Fruit fly (Drosophila melanogaster) whole organism, prepupa: ENCODE data around the gene CG10029.

Experiments
- CG10631 ChIP-seq: fragments of 200-800 bp; sonication (Bioruptor generic); optimal IDR thresholded peaks from 2 replicates; lab custom pipeline; 2016; ENCODE audit warnings: missing biosample characterization, missing genetic modification characterization
- CG15336 ChIP-seq: fragments of 200-800 bp; sonication (Bioruptor generic); IDR thresholded peaks from 2 replicates; pipeline ENCODE4 v1.3.6; 2022; ENCODE audit warnings: missing biosample characterization, missing genetic modification characterization
- CG16779 ChIP-seq: fragments of 200-800 bp; sonication (Bioruptor generic); optimal IDR thresholded peaks from 3 replicates; lab custom pipeline; 2017; ENCODE audit warnings: missing biosample characterization, mild to moderate bottlenecking, missing genetic modification characterization
- CG6276 ChIP-seq: fragments of 200-800 bp; sonication (Bioruptor generic); optimal IDR thresholded peaks from 2 replicates; lab custom pipeline; 2017; ENCODE audit warnings: missing biosample characterization, mild to moderate bottlenecking, missing genetic modification characterization
- CG7368 ChIP-seq: fragments of 200-800 bp; sonication (Bioruptor generic); optimal IDR thresholded peaks from 3 replicates; lab custom pipeline; 2016; ENCODE audit warnings: missing biosample characterization, missing genetic modification characterization
- CG8319 ChIP-seq: fragments of 200-800 bp; sonication (Bioruptor generic); optimal IDR thresholded peaks from 3 replicates; lab custom pipeline; 2016; ENCODE audit warnings: missing biosample characterization, missing genetic modification characterization
- Eip75B ChIP-seq: fragments of 200-800 bp; sonication (Bioruptor generic); optimal IDR thresholded peaks from 3 replicates; lab custom pipeline; 2016; ENCODE audit warnings: missing biosample characterization, missing genetic modification characterization
- Eip78C ChIP-seq: fragments of 200-800 bp; sonication (Bioruptor generic); peaks from one replicate; lab custom pipeline; 2016; ENCODE audit warnings: missing biosample characterization, missing genetic modification characterization
- acj6 ChIP-seq: fragments of 200-800 bp; sonication (Bioruptor generic); optimal IDR thresholded peaks from 3 replicates; lab custom pipeline; 2016; ENCODE audit warnings: missing biosample characterization, missing genetic modification characterization
- fd85E ChIP-seq: fragments of 200-800 bp; sonication (Bioruptor generic); optimal IDR thresholded peaks from 3 replicates; lab custom pipeline; 2016; ENCODE audit warnings: missing biosample characterization, missing genetic modification characterization
- fkh ChIP-seq: fragments of 200-800 bp; sonication (Bioruptor generic); optimal IDR thresholded peaks from 3 replicates; lab custom pipeline; 2017; ENCODE audit warnings: missing biosample characterization, mild to moderate bottlenecking, missing genetic modification characterization, moderate library complexity
- net ChIP-seq: fragments of 200-800 bp; sonication (Bioruptor generic); optimal IDR thresholded peaks from 3 replicates; lab custom pipeline; 2016; ENCODE audit warnings: missing biosample characterization, missing genetic modification characterization
- salr ChIP-seq, 2 experiments: fragments of 200-800 bp; sonication (Bioruptor generic); optimal IDR thresholded peaks; 3 replicates each; lab custom pipeline; 2016 to 2018; ENCODE audit warnings: missing biosample characterization in 2 of 2, missing genetic modification characterization in 2 of 2, mild to moderate bottlenecking in 1 of 2
- spab ChIP-seq: fragments of 200-800 bp; sonication (Bioruptor generic); optimal IDR thresholded peaks from 2 replicates; lab custom pipeline; 2017; ENCODE audit warnings: missing biosample characterization, mild to moderate bottlenecking, missing genetic modification characterization, missing genetic modification reagents
- vri ChIP-seq: fragments of 200-800 bp; sonication (Bioruptor generic); optimal IDR thresholded peaks from 3 replicates; lab custom pipeline; 2016; ENCODE audit warnings: missing biosample characterization, mild to moderate bottlenecking, missing genetic modification characterization

The CG10029 gene

DNA sequence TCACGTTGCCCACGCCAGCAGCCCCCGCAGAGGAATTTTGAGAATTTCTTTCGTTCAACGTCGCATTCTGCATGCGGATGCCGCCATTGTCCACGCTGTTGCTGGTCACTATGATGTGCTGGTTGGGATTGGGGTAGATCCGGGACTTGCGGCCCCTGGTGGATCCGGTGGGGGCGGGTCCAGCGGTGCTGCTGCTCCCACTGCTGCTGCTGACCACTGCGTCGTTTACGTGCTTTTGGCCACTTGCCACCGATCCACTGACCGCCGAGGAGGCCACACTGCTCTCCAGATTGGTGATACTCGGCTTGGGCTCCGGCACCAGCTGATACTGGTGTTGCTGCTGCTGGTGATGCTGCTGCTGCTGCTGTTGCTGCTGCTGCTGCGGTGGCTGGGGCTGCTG is 40.2 kb downstream of the CG10029 start:
- TF ChIP-seq CG15336 (GFP tag; lab: Robert Waterston, UW) (no peak), salr (GFP tag; optimal IDR thresholded peaks at IDR 0.05; lab: Kevin White, UChicago) (no peak), Eip75B (GFP tag; lab: Kevin White, UChicago) (no peak), CG16779 (tag; lab: Kevin White, UChicago) (no peak), fd85E (no peak), Eip78C (GFP tag; lab: Kevin White, UChicago) (no peak), CG7368 (no peak), acj6 (GFP tag; lab: Kevin White, UChicago) (no peak), vri (GFP tag; lab: Kevin White, UChicago) (no peak), net (GFP tag; lab: Kevin White, UChicago) (no peak), CG8319 (GFP tag; lab: Kevin White, UChicago) (no peak), spab (GFP tag; lab: Kevin White, UChicago) (no peak)

DNA sequence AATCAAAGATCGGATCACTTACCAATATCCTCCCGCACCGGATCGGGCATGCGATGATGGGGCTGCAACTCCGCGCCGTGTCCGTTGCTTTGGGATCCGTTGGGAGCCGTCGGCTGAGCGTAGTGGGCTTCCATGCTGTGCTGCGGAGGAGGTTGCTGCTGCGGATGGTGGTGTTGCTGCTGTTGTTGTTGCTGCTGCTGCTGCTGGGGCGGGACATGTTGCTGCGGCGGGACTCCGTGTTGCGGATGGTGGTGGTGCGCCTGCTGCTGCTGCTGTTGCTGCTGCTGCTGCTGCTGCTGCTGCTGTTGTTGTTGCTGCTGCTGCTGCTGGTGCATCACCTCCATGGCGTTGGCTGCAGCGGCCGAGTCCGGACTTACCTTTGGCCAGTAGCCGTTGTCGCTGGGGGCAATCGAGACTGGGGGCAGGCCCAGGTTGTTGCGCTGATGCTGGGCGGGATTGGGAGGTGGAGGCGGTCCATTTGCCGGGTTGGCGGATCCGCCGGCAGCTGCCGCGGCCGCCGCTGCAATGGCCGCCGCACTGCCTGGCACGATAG is 42.0 kb downstream of the CG10029 start:
- no peak for TF ChIP-seq fkh
- TF ChIP-seq CG10631 (GFP tag; lab: Kevin White, UChicago) = no peak
- TF ChIP-seq CG6276 (GFP tag; lab: Kevin White, UChicago) = no peak
- TF ChIP-seq, all 60 proteins: peak for 0
